Worm (Caenorhabditis elegans): ENCODE data around the gene col-169.
A peak's percentile ranks its signal among the peaks of the same experiment; 100 is the strongest.

col-169 gene

DNA sequence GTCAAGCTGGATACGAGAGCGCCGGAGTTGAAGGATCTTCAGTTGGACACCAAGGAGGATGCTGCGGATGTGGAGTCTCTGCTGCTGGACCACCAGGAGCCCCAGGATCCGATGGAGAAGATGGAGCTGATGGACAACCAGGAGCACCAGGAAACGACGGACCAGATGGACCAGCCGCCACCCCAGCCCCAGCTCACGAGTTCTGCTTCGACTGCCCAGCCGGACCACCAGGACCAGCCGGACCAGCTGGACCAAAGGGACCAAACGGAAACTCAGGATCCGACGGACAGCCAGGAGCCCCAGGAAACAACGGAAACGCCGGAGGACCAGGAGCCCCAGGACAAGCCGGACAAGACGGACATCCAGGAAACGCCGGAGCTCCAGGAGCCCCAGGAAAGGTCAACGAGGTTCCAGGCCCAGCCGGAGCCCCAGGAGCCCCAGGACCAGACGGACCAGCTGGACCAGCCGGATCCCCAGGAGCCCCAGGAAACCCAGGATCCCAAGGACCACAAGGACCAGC is 48.6 kb upstream of the col-169 start:
- peak; percentile 95 for TF ChIP-seq set-16 (GFP tag; IDR thresholded peaks at IDR 0.05)

DNA sequence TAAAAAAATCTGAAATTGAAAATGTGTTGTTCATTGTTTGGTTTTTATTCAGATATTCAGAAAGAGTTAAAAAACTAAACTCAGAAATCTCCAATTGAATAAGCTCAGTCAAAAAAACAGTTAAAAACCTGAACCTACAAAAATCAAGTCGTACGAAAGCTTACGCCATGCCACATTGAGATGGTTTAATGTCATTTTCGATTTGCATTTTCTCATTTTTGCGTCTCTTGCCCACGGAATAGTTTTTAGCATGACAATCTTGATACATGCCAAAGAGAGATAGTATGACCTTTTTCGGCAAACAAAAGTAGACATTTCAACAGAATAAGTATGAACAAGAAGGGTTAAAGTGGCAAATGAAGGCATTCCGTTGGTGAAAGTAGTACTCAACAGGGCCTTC is 48.0 kb upstream of the col-169 start:
- TF ChIP-seq nhr-6 (tag; optimal IDR thresholded peaks at IDR 0.05) (no peak), hif-1 (tag; optimal IDR thresholded peaks at IDR 0.05) (no peak), dmd-8 (GFP tag; IDR thresholded peaks at IDR 0.05) (no peak), ZK337.2 (GFP tag; IDR thresholded peaks at IDR 0.05) (no peak), tag-97 (GFP tag; IDR thresholded peaks at IDR 0.05) (no peak), ces-1 (GFP tag; optimal IDR thresholded peaks at IDR 0.05) (no peak), unc-39 (tag; optimal IDR thresholded peaks at IDR 0.05) (no peak), unc-62 (GFP tag; optimal IDR thresholded peaks at IDR 0.05 in 1 of 2) (peak in 1 of 2 experiments; percentile 46), unc-62 (tag; optimal IDR thresholded peaks at IDR 0.05) (no peak), aha-1 (tag) (peak; percentile 8), lin-1 (GFP tag; IDR thresholded peaks at IDR 0.05) (no peak), spr-3 (GFP tag; optimal IDR thresholded peaks at IDR 0.05) (no peak), nhr-10 (tag; optimal IDR thresholded peaks at IDR 0.05) (no peak), mxl-3 (GFP tag; optimal IDR thresholded peaks at IDR 0.05) (no peak), nhr-76 (tag; optimal IDR thresholded peaks at IDR 0.05) (no peak), lsy-2 (tag; optimal IDR thresholded peaks at IDR 0.05) (peak in 1 of 2 experiments; percentile 13), ceh-62 (tag; optimal IDR thresholded peaks at IDR 0.05) (no peak), mdl-1 (tag; optimal IDR thresholded peaks at IDR 0.05) (no peak), F49E8.2 (tag; optimal IDR thresholded peaks at IDR 0.05; ENCODE audit: borderline replicate concordance) (no peak), ceh-32 (tag; optimal IDR thresholded peaks at IDR 0.05; ENCODE audit: poor library complexity) (no peak), mep-1 (tag; optimal IDR thresholded peaks at IDR 0.05) (peak; percentile 67), dpl-1 (GFP tag; optimal IDR thresholded peaks at IDR 0.05) (no peak), aly-2 (tag; optimal IDR thresholded peaks at IDR 0.05) (no peak), mes-2 (tag; optimal IDR thresholded peaks at IDR 0.05; ENCODE audit: poor library complexity, severe bottlenecking) (peak; percentile 43), nhr-48 (tag; optimal IDR thresholded peaks at IDR 0.05) (no peak), D1046.2 (GFP tag; IDR thresholded peaks at IDR 0.05) (no peak), Y105C5A.15 (GFP tag; IDR thresholded peaks at IDR 0.05) (no peak), nhr-28 (tag; optimal IDR thresholded peaks at IDR 0.05) (no peak), ama-1 (optimal IDR thresholded peaks at IDR 0.05) (peak; percentile 82), ZK546.5 (tag; optimal IDR thresholded peaks at IDR 0.05) (no peak), lin-13 (GFP tag; optimal IDR thresholded peaks at IDR 0.05) (no peak)

DNA sequence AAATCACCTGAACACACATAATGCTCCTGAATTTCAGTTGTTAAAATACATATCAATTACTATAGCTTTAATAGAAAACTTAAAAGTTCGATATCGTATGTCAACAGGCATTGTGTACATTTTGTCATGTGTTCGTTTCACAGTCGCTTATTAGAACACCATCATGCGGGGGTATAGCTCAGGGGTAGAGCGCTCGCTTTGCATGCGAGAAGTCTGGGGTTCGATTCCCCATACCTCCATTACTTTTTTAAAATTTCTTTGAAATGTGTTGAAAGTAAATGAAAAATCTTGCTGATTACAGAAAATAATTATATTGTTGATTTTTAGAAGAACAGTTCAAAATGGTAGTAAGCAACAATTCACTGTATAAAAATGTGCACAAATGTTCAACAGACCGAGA is 42.8 kb upstream of the col-169 start:
- TF ChIP-seq egl-43 (GFP tag; IDR thresholded peaks at IDR 0.05) (peak; percentile 93), zfp-2 (tag; optimal IDR thresholded peaks at IDR 0.05) (no peak), gei-8 (GFP tag; optimal IDR thresholded peaks at IDR 0.05) (no peak), daf-16 (GFP tag; optimal IDR thresholded peaks at IDR 0.05) (peak; percentile 30 to 87), daf-16 (tag; optimal IDR thresholded peaks at IDR 0.05) (peak; percentile 70), nhr-6 (tag; optimal IDR thresholded peaks at IDR 0.05) (no peak), mdl-1 (tag; optimal IDR thresholded peaks at IDR 0.05) (peak in 1 of 2 experiments; percentile 17), nhr-28 (tag; optimal IDR thresholded peaks at IDR 0.05) (peak; percentile 6), zfp-3 (GFP tag; conservative IDR thresholded peaks at IDR 0.05) (no peak), ZK337.2 (GFP tag; IDR thresholded peaks at IDR 0.05) (peak; percentile 75; the same call in 1 of the 2 replicates), mes-2 (tag; optimal IDR thresholded peaks at IDR 0.05; ENCODE audit: poor library complexity, severe bottlenecking) (peak; percentile 73), jun-1 (tag; optimal IDR thresholded peaks at IDR 0.05) (no peak), nhr-41 (GFP tag; IDR thresholded peaks at IDR 0.05) (peak; percentile 86), cey-2 (tag; optimal IDR thresholded peaks at IDR 0.05; ENCODE audit: borderline replicate concordance, insufficient read depth) (no peak), lim-7 (GFP tag; IDR thresholded peaks at IDR 0.05) (peak; percentile 97), dmd-9 (GFP tag; IDR thresholded peaks at IDR 0.05) (no peak), sdz-12 (GFP tag; optimal IDR thresholded peaks at IDR 0.05) (no peak), unc-130 (GFP tag; optimal IDR thresholded peaks at IDR 0.05) (no peak), hlh-30 (tag; optimal IDR thresholded peaks at IDR 0.05; ENCODE audit: insufficient read depth) (peak; percentile 49), fkh-10 (GFP tag; optimal IDR thresholded peaks at IDR 0.05) (no peak), dmd-6 (GFP tag; IDR thresholded peaks at IDR 0.05) (peak; percentile 54), lin-29 (GFP tag; IDR thresholded peaks at IDR 0.05) (0 out of 2 replicates have a peak, but pooled peaks have one; percentile 15), F44E2.7 (GFP tag; IDR thresholded peaks at IDR 0.05) (0 out of 2 replicates have a peak, but pooled peaks have one; percentile 76)

Measured in whole organism, L4 larva.